Worm (Caenorhabditis elegans) whole organism, L4/young adult: ENCODE data around the gene sdhd-1.

ENCODE experiments used
- W03F9.2 ChIP-seq: fragments of 150-350 bp; optimal IDR thresholded peaks from 2 replicates; lab custom pipeline; 2014; ENCODE audit warnings: missing biosample characterization, missing genetic modification characterization
- dao-5 ChIP-seq: sonication (generic microtip); optimal IDR thresholded peaks from 2 replicates; lab custom pipeline; 2016; ENCODE audit warnings: missing genotype, missing genetic modification characterization, moderate library complexity, missing compliant biosample characterization

- no peak for TF ChIP-seq W03F9.2
- TF ChIP-seq dao-5 (tag; lab: Kevin White, UChicago) = no peak
These were observed 22.9 kb upstream of the sdhd-1 start for ce11 chrII:11072565-11072964.
